Worm (Caenorhabditis elegans): ENCODE results near the gene hst-2.

hst-2 gene

DNA sequence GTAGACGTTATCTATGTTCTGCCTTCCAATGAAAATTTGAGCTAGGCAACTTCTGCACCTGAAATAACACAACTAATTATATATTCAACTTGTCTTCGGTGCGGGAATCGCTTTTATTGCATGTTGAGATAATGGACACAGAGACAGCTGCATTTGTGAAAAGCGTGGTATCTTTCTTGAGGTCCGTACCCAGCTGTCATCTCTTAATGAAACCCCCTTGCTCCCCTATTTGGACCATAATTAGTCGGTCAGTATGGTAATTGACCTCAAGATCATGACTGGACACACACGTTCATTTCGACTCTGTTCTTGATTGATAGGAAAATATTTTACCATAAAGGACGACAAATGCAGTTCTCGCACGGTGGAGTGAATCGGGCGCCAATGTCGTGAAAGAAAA is 4.4 kb upstream of the hst-2 start:
- TF ChIP-seq zag-1 (tag; optimal IDR thresholded peaks at IDR 0.05) = no peak
- no peak for TF ChIP-seq nhr-23 (tag; optimal IDR thresholded peaks at IDR 0.05)
- no peak for TF ChIP-seq nhr-129 (tag; optimal IDR thresholded peaks at IDR 0.05)
- TF ChIP-seq nhr-6 (tag; optimal IDR thresholded peaks at IDR 0.05) = no peak
- no peak for TF ChIP-seq mab-5 (tag; optimal IDR thresholded peaks at IDR 0.05)
- no peak for TF ChIP-seq sem-4 (tag; optimal IDR thresholded peaks at IDR 0.05)
- no peak for TF ChIP-seq elt-3 (tag; optimal IDR thresholded peaks at IDR 0.05)
- no peak for TF ChIP-seq nhr-21 (tag; optimal IDR thresholded peaks at IDR 0.05)
- no peak for TF ChIP-seq nhr-10 (tag; optimal IDR thresholded peaks at IDR 0.05)
- TF ChIP-seq mdl-1 (tag; optimal IDR thresholded peaks at IDR 0.05) = no peak

DNA sequence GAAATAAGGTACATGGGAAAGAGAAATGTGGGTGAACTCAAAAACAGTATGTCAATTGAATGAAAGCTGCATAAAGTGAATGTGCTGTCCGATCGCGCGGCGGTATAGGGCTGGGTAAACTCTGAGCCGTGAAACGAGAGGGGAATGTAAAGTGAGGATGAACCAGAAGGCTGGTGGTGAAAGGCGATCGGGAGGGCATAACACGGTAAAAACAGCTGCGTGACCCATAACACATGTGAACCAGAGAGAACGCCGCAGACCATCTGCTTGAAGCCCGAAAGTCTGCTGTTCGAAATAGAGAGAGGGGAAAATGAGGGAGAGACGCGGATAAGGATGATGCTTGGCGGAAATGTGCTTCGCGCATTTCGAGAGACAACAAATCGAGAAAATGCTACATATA is 3.5 kb upstream of the hst-2 start:
- TF ChIP-seq nhr-129 (tag; optimal IDR thresholded peaks at IDR 0.05) (no peak), egl-27 (tag; optimal IDR thresholded peaks at IDR 0.05) (no peak), unc-55 (GFP tag; optimal IDR thresholded peaks at IDR 0.05) (no peak), ZK546.5 (tag; optimal IDR thresholded peaks at IDR 0.05) (no peak), sma-9 (GFP tag; optimal IDR thresholded peaks at IDR 0.05) (no peak), sma-9 (tag; optimal IDR thresholded peaks at IDR 0.05) (no peak), mdl-1 (tag; optimal IDR thresholded peaks at IDR 0.05) (no peak), unc-39 (tag; optimal IDR thresholded peaks at IDR 0.05) (no peak), lin-13 (GFP tag; optimal IDR thresholded peaks at IDR 0.05) (no peak), skn-1 (tag; optimal IDR thresholded peaks at IDR 0.05) (no peak), alr-1 (tag; optimal IDR thresholded peaks at IDR 0.05) (no peak)

DNA sequence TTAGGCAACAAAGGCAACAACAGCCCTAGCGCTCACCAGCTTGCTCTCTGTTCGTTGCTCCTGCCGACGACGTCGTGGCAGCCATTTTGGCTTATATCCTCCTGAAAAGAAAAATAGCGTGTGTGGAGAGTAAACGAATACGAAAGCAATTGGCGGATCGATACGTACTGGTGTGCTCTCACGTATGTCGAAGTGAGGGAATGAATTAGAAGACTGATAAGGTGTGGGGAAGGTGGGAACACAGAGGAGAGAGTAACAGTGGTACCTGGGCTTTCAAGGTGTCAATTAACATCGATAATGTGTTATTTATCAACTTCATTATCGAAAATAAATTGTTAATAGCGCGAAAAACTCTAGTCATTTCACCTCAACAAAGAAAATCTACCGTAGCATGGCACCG is 1.8 kb upstream of the hst-2 start, which contains the start of gene C34F6.5:
C34F6.5 (minus strand) TSS at position 101 of the 400 bp plus-strand sequence.
- TF ChIP-seq gmeb-1 (tag; optimal IDR thresholded peaks at IDR 0.05) (no peak), ceh-82 (tag; optimal IDR thresholded peaks at IDR 0.05) (no peak), zag-1 (tag; optimal IDR thresholded peaks at IDR 0.05) (no peak), nhr-12 (tag; optimal IDR thresholded peaks at IDR 0.05) (no peak), F13H6.1 (tag; optimal IDR thresholded peaks at IDR 0.05) (no peak), nhr-10 (tag; optimal IDR thresholded peaks at IDR 0.05) (no peak), egl-27 (tag; optimal IDR thresholded peaks at IDR 0.05) (no peak), lsy-2 (tag; optimal IDR thresholded peaks at IDR 0.05) (no peak), blmp-1 (tag; optimal IDR thresholded peaks at IDR 0.05; ENCODE audit: insufficient read depth) (no peak)

DNA sequence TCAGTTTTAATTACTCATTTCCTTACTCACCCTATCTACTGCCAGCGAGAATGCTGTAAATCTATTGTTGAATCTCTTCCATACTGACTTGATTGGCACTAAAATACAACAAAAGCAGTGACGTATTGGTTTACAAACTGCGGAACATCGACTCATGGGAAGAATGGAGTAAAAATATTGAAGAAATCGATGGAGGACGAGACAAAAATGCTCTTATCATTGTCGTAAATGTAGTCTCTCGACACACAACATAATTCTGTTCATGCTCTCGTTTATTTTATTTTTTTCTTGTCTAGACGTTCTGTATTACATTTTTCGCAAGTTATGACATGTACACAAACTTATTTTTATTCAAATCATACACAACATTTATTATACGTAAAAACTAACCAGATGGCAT is 3.2 kb downstream of the hst-2 start, which contains the start of gene C34F6.11:
C34F6.11 (minus strand) TSS at position 160 of the 400 bp plus-strand sequence.
- TF ChIP-seq mbf-1 (tag; optimal IDR thresholded peaks at IDR 0.05) (no peak), crh-2 (tag; optimal IDR thresholded peaks at IDR 0.05) (peak; percentile 23), fos-1 (tag; optimal IDR thresholded peaks at IDR 0.05) (peak; percentile 39)

DNA sequence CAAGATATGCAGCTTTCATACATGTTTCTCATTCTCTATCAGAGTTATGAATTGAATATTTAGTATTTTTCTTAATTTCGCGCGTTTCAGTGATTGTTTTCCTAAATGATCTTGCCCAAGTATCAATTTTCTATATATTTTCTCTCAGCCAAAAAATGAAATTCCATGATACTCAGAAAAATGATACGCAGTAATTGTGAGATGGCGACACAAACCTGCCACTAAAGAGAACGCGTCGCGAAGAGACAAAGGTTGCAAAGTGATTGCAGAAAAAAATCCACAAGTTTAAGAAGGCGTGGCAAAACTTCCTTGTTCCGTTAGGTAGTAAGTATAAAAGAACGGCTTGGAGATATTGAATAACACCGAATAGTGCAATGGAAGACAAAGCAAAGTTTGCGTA is 5.8 kb downstream of the hst-2 start, which contains the start of gene col-179:
col-179 (plus strand) TSS at position 301 of the 400 bp plus-strand sequence.
- TF ChIP-seq skn-1 (tag; optimal IDR thresholded peaks at IDR 0.05) = no peak
- no peak for TF ChIP-seq dmd-4 (tag; optimal IDR thresholded peaks at IDR 0.05)
- TF ChIP-seq ztf-1 (GFP tag; conservative IDR thresholded peaks at IDR 0.05) = no peak
- no peak for TF ChIP-seq unc-62 (GFP tag; optimal IDR thresholded peaks at IDR 0.05)
- TF ChIP-seq nhr-10 (tag; optimal IDR thresholded peaks at IDR 0.05) = no peak
- no peak for TF ChIP-seq ztf-4 (tag; optimal IDR thresholded peaks at IDR 0.05)
- no peak for TF ChIP-seq nhr-11 (tag; optimal IDR thresholded peaks at IDR 0.05)
- no peak for TF ChIP-seq ama-1 (optimal IDR thresholded peaks at IDR 0.05)
- no peak for TF ChIP-seq nhr-77 (tag; optimal IDR thresholded peaks at IDR 0.05)
- TF ChIP-seq lsy-2 (tag; optimal IDR thresholded peaks at IDR 0.05) = no peak
- TF ChIP-seq unc-55 (GFP tag; optimal IDR thresholded peaks at IDR 0.05) = no peak

DNA sequence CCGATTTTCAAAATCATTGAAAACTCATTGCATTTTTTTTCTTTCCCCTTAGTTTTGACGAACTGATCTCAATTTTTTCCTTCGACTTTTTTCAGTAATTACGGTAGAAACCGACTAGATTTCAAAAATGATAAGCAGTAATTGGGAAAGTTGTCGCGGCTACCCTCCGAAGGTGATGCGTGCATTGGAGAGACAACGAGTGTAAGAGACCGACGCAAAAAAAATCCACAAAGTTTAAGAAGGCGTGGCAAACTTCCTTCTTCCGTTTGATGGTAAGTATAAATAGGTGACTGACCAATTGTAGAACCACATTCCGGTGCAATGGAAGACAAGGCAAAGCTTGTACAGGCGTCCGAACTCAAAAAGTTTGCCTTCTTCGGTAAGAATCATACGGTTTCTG is 7.8 kb downstream of the hst-2 start, which contains the start of gene col-178:
col-178 (plus strand) TSS at position 301 of the 400 bp plus-strand sequence.
- TF ChIP-seq sem-4 (tag; optimal IDR thresholded peaks at IDR 0.05) = no peak
- TF ChIP-seq dmd-4 (tag; optimal IDR thresholded peaks at IDR 0.05) = no peak
- TF ChIP-seq fos-1 (tag; optimal IDR thresholded peaks at IDR 0.05) = no peak
- no peak for TF ChIP-seq aly-2 (tag; optimal IDR thresholded peaks at IDR 0.05)
- no peak for TF ChIP-seq nhr-237 (tag; optimal IDR thresholded peaks at IDR 0.05)
- no peak for TF ChIP-seq zag-1 (tag; optimal IDR thresholded peaks at IDR 0.05)
- no peak for TF ChIP-seq ZK546.5 (tag; optimal IDR thresholded peaks at IDR 0.05)
- TF ChIP-seq lin-39 (tag; optimal IDR thresholded peaks at IDR 0.05) = no peak
- no peak for TF ChIP-seq unc-62 (GFP tag; optimal IDR thresholded peaks at IDR 0.05)
- no peak for TF ChIP-seq nhr-10 (tag; optimal IDR thresholded peaks at IDR 0.05)
- TF ChIP-seq nhr-11 (tag; optimal IDR thresholded peaks at IDR 0.05) = no peak
- no peak for TF ChIP-seq mbf-1 (tag; optimal IDR thresholded peaks at IDR 0.05)
- no peak for TF ChIP-seq blmp-1 (tag; optimal IDR thresholded peaks at IDR 0.05; ENCODE audit: insufficient read depth)
- TF ChIP-seq lsy-2 (tag; optimal IDR thresholded peaks at IDR 0.05) = no peak
- no peak for TF ChIP-seq crh-2 (tag; optimal IDR thresholded peaks at IDR 0.05)
- TF ChIP-seq Y55F3AM.14 (GFP tag; optimal IDR thresholded peaks at IDR 0.05) = no peak
- TF ChIP-seq unc-55 (GFP tag; optimal IDR thresholded peaks at IDR 0.05) = no peak
- TF ChIP-seq nhr-12 (tag; optimal IDR thresholded peaks at IDR 0.05) = no peak
- TF ChIP-seq mab-5 (tag; optimal IDR thresholded peaks at IDR 0.05) = no peak
- TF ChIP-seq alr-1 (tag; optimal IDR thresholded peaks at IDR 0.05) = no peak

Measured in whole organism, L2 larva.